Worm (Caenorhabditis elegans) whole organism, L3 larva: ENCODE results near the gene nhr-228.

Source experiments
- ZK546.5 ChIP-seq: sonication (generic microtip); optimal IDR thresholded peaks from 2 replicates; lab custom pipeline; 2017; ENCODE audit warnings: missing biosample characterization, missing genetic modification characterization
- ceh-16 ChIP-seq: sonication (generic microtip); optimal IDR thresholded peaks from 2 replicates; lab custom pipeline; 2017; ENCODE audit warnings: missing biosample characterization, missing genetic modification characterization
- ceh-28 ChIP-seq: fragments of 150-350 bp; optimal IDR thresholded peaks from 2 replicates; lab custom pipeline; 2014; ENCODE audit warnings: missing biosample characterization, missing genetic modification reagents, missing genetic modification characterization
- ceh-82 ChIP-seq: fragments of 150-350 bp; optimal IDR thresholded peaks from 2 replicates; lab custom pipeline; 2014; ENCODE audit warnings: missing biosample characterization, missing genetic modification characterization
- ceh-9 ChIP-seq: sonication (generic microtip); optimal IDR thresholded peaks from 2 replicates; lab custom pipeline; 2018; ENCODE audit warnings: missing biosample characterization, missing genetic modification characterization
- daf-12 ChIP-seq: fragments of 150-350 bp; optimal IDR thresholded peaks from 2 replicates; lab custom pipeline; 2014; ENCODE audit warnings: missing biosample characterization, missing genetic modification reagents, missing genetic modification characterization
- egl-27 ChIP-seq: sonication (generic microtip); optimal IDR thresholded peaks from 4 replicates; lab custom pipeline; 2017; ENCODE audit warnings: missing biosample characterization, missing genetic modification reagents, missing genetic modification characterization
- egl-5 ChIP-seq: fragments of 150-350 bp; optimal IDR thresholded peaks from 2 replicates; lab custom pipeline; 2017; ENCODE audit warnings: missing biosample characterization, missing genetic modification reagents, missing genetic modification characterization, inconsistent platforms
- elt-1 ChIP-seq: fragments of 150-350 bp; optimal IDR thresholded peaks from 2 replicates; lab custom pipeline; 2014; ENCODE audit warnings: missing biosample characterization, missing genetic modification characterization
- elt-2 ChIP-seq: sonication (generic microtip); optimal IDR thresholded peaks from 2 replicates; lab custom pipeline; 2016; ENCODE audit warnings: missing genetic modification reagents, mild to moderate bottlenecking, missing genetic modification characterization, missing compliant biosample characterization
- elt-3 ChIP-seq, 3 experiments: fragments of 150-350 bp in 1 of 3; sonication (generic microtip) in 2 of 3; optimal IDR thresholded peaks; 2 replicates in 2 of 3; 4 replicates in 1 of 3; lab custom pipeline; 2014 to 2017; ENCODE audit warnings: missing biosample characterization in 3 of 3, missing genetic modification characterization in 3 of 3
- eor-1 ChIP-seq, 2 experiments: fragments of 150-350 bp; optimal IDR thresholded peaks; 2 replicates each; lab custom pipeline; 2014 to 2018; ENCODE audit warnings: missing biosample characterization in 2 of 2, missing genetic modification characterization in 2 of 2
- fkh-10 ChIP-seq: sonication (generic microtip); optimal IDR thresholded peaks from 2 replicates; lab custom pipeline; 2017; ENCODE audit warnings: missing biosample characterization, missing genetic modification reagents, missing genetic modification characterization
- fkh-2 ChIP-seq: fragments of 150-350 bp; optimal IDR thresholded peaks from 2 replicates; lab custom pipeline; 2014; ENCODE audit warnings: missing biosample characterization, missing genetic modification reagents, missing genetic modification characterization
- fos-1 ChIP-seq: fragments of 150-350 bp; optimal IDR thresholded peaks from 2 replicates; lab custom pipeline; 2014; ENCODE audit warnings: missing biosample characterization, missing genetic modification characterization
- hmg-11 ChIP-seq: sonication (generic microtip); optimal IDR thresholded peaks from 2 replicates; lab custom pipeline; 2016; ENCODE audit warnings: missing genetic modification characterization, missing compliant biosample characterization
- jun-1 ChIP-seq: fragments of 150-350 bp; optimal IDR thresholded peaks from 2 replicates; lab custom pipeline; 2014; ENCODE audit warnings: missing biosample characterization, missing genetic modification reagents, missing genetic modification characterization
- lin-15B ChIP-seq: fragments of 150-350 bp; optimal IDR thresholded peaks from 2 replicates; lab custom pipeline; 2014; ENCODE audit warnings: missing biosample characterization, missing genetic modification characterization
- nhr-12 ChIP-seq: fragments of 150-350 bp; optimal IDR thresholded peaks from 2 replicates; lab custom pipeline; 2014; ENCODE audit warnings: missing biosample characterization, missing genetic modification characterization
- nhr-23 ChIP-seq: fragments of 150-350 bp; optimal IDR thresholded peaks from 2 replicates; lab custom pipeline; 2014; ENCODE audit warnings: missing biosample characterization, missing genetic modification reagents, missing genetic modification characterization
- nhr-25 ChIP-seq: sonication (generic microtip); optimal IDR thresholded peaks from 2 replicates; lab custom pipeline; 2017; ENCODE audit warnings: missing biosample characterization, missing genetic modification characterization
- nhr-67 ChIP-seq: fragments of 150-350 bp; optimal IDR thresholded peaks from 2 replicates; lab custom pipeline; 2014; ENCODE audit warnings: missing biosample characterization, missing genetic modification characterization
- nhr-76 ChIP-seq: fragments of 150-350 bp; sonication (generic microtip); optimal IDR thresholded peaks from 5 replicates; lab custom pipeline; 2014; ENCODE audit warnings: missing biosample characterization, missing genetic modification characterization
- pha-4 ChIP-seq: fragments of 150-350 bp; optimal IDR thresholded peaks from 2 replicates; lab custom pipeline; 2014; ENCODE audit warnings: missing biosample characterization, missing genetic modification reagents, missing genetic modification characterization
- pqm-1 ChIP-seq: fragments of 150-350 bp; optimal IDR thresholded peaks from 2 replicates; lab custom pipeline; 2017; ENCODE audit warnings: missing biosample characterization, missing genetic modification characterization, inconsistent platforms
- sea-2 ChIP-seq: fragments of 150-350 bp; sonication (generic microtip); optimal IDR thresholded peaks from 4 replicates; lab custom pipeline; 2014; ENCODE audit warnings: missing biosample characterization, missing genetic modification reagents, missing genetic modification characterization
- skn-1 ChIP-seq: fragments of 150-350 bp; optimal IDR thresholded peaks from 2 replicates; lab custom pipeline; 2014; ENCODE audit warnings: missing biosample characterization, missing genetic modification characterization
- snpc-4 ChIP-seq: fragments of 150-350 bp; optimal IDR thresholded peaks from 2 replicates; lab custom pipeline; 2014; ENCODE audit warnings: missing biosample characterization, missing genetic modification characterization
- unc-62 ChIP-seq: fragments of 150-350 bp; sonication (generic microtip); optimal IDR thresholded peaks from 4 replicates; lab custom pipeline; 2014; ENCODE audit warnings: missing biosample characterization, missing genetic modification reagents, missing genetic modification characterization
- zag-1 ChIP-seq: fragments of 150-350 bp; optimal IDR thresholded peaks from 2 replicates; lab custom pipeline; 2014; ENCODE audit warnings: missing biosample characterization, missing genetic modification characterization

Gene nhr-228

ce11 chrV:2271750-2272149, 9.8 kb upstream of the nhr-228 start, which contains the start of gene Y5H2A.1:
Gene Y5H2A.1 (minus strand): TSS chrV:2271850.
- TF ChIP-seq unc-62 (GFP tag; lab: Kevin White, UChicago) (no peak), elt-1 (tag; lab: Kevin White, UChicago) (no peak), ceh-28 (tag; lab: Kevin White, UChicago) (no peak), nhr-25 (tag; lab: Kevin White, UChicago) (no peak)

- TF ChIP-seq ZK546.5 (tag; lab: Kevin White, UChicago), result no peak
Measured at ce11 chrV:2274253-2274892, 7.2 kb upstream of the nhr-228 start, which contains the start of the genes Y5H2A.4 and abu-4. Gene Y5H2A.4 (minus strand): TSS chrV:2274353. Gene abu-4 (plus strand): TSS chrV:2274842.

ce11 chrV:2277260-2277659, 4.3 kb upstream of the nhr-228 start:
- no peak for TF ChIP-seq daf-12
- TF ChIP-seq egl-5 (tag; lab: Kevin White, UChicago), result no peak
- no peak for TF ChIP-seq skn-1 (tag; lab: Kevin White, UChicago)
- no peak for TF ChIP-seq nhr-23
- TF ChIP-seq lin-15B (tag; lab: Kevin White, UChicago), result peak; percentile 10
- no peak for TF ChIP-seq egl-27 (tag; lab: Kevin White, UChicago)
- peak; percentile 2 for TF ChIP-seq pqm-1 (tag; lab: Kevin White, UChicago)
- TF ChIP-seq unc-62 (GFP tag; lab: Kevin White, UChicago), result no peak
- TF ChIP-seq pha-4 (tag; lab: Kevin White, UChicago), result peak; percentile 21
- no peak for TF ChIP-seq ceh-9 (tag; lab: Kevin White, UChicago)

ce11 chrV:2278052-2278451, 3.5 kb upstream of the nhr-228 start, which contains the start of gene nhr-59:
Gene nhr-59 (minus strand): TSS chrV:2278265.
- TF ChIP-seq ceh-16 (tag; lab: Kevin White, UChicago) (no peak), elt-2 (tag; lab: Kevin White, UChicago) (peak; percentile 1), hmg-11 (tag; lab: Kevin White, UChicago) (no peak), skn-1 (tag; lab: Kevin White, UChicago) (no peak), pqm-1 (tag; lab: Kevin White, UChicago) (peak; percentile 4), zag-1 (tag; lab: Kevin White, UChicago) (no peak), pha-4 (tag; lab: Kevin White, UChicago) (peak; percentile 44), nhr-76 (no peak)

ce11 chrV:2278543-2278942, 3.0 kb upstream of the nhr-228 start, which contains the start of gene fbxa-137:
Gene fbxa-137 (plus strand): TSS chrV:2278816.
- no peak for TF ChIP-seq snpc-4 (tag; lab: Kevin White, UChicago)
- no peak for TF ChIP-seq elt-3 (tag; optimal IDR thresholded peaks at IDR 0.05; lab: Kevin White, UChicago)
- no peak for TF ChIP-seq nhr-12 (tag; lab: Kevin White, UChicago)
- TF ChIP-seq ZK546.5 (tag; lab: Kevin White, UChicago), result no peak
- no peak for TF ChIP-seq nhr-67 (tag; lab: Kevin White, UChicago)
- no peak for TF ChIP-seq fkh-10 (GFP tag; lab: Kevin White, UChicago)
- no peak for TF ChIP-seq sea-2
- no peak for TF ChIP-seq fos-1 (tag; lab: Kevin White, UChicago)
- no peak for TF ChIP-seq jun-1 (tag; lab: Kevin White, UChicago)
- no peak for TF ChIP-seq ceh-82 (tag; lab: Kevin White, UChicago)
- TF ChIP-seq ceh-9 (tag; lab: Kevin White, UChicago), result no peak
- no peak for TF ChIP-seq egl-27 (tag; lab: Kevin White, UChicago)
- TF ChIP-seq ceh-28 (tag; lab: Kevin White, UChicago), result no peak
- no peak for TF ChIP-seq fkh-2

ce11 chrV:2285107-2285506, 3.5 kb downstream of the nhr-228 start, which contains the start of gene nhr-227:
Gene nhr-227 (plus strand): TSS chrV:2285432.
- peak; percentile 15 for TF ChIP-seq pha-4 (tag; lab: Kevin White, UChicago)
- no peak for TF ChIP-seq eor-1 (tag; optimal IDR thresholded peaks at IDR 0.05; lab: Kevin White, UChicago)
